Worm (Caenorhabditis elegans) whole organism, early embryonic: ENCODE data around the gene Y73F4A.1.

Experiments used
- B0310.2 ChIP-seq: sonication (generic microtip); optimal IDR thresholded peaks from 2 replicates; lab custom pipeline; 2016; ENCODE audit warnings: mild to moderate bottlenecking, missing genetic modification characterization, missing compliant biosample characterization
- aly-1 ChIP-seq: sonication (generic microtip); optimal IDR thresholded peaks from 2 replicates; lab custom pipeline; 2016; ENCODE audit warnings: missing genetic modification characterization, missing compliant biosample characterization
- ama-1 ChIP-seq: fragments of 150-350 bp; optimal IDR thresholded peaks from 2 replicates; lab custom pipeline; 2014
- ceh-13 ChIP-seq: fragments of 200-800 bp; sonication (Bioruptor generic); optimal IDR thresholded peaks from 2 replicates; lab custom pipeline; 2018; ENCODE audit warnings: mild to moderate bottlenecking, missing genetic modification characterization, missing compliant biosample characterization
- ceh-36 ChIP-seq: sonication (generic microtip); optimal IDR thresholded peaks from 2 replicates; lab custom pipeline; 2016; ENCODE audit warnings: missing genetic modification characterization, inconsistent platforms, missing compliant biosample characterization
- ets-7 ChIP-seq: sonication (generic microtip); optimal IDR thresholded peaks from 2 replicates; lab custom pipeline; 2016; ENCODE audit warnings: missing genotype, missing genetic modification characterization, missing compliant biosample characterization
- flt-1 ChIP-seq: fragments of 200-800 bp; sonication (Bioruptor generic); IDR thresholded peaks from 2 replicates; pipeline ENCODE4 v1.3.6; 2022; ENCODE audit warnings: missing genetic modification characterization, missing compliant biosample characterization
- hmg-4 ChIP-seq: fragments of 200-800 bp; sonication (Bioruptor generic); optimal IDR thresholded peaks from 2 replicates; lab custom pipeline; 2018; ENCODE audit warnings: mild to moderate bottlenecking, missing genetic modification characterization, missing compliant biosample characterization
- hnd-1 ChIP-seq: sonication (generic microtip); optimal IDR thresholded peaks from 2 replicates; lab custom pipeline; 2016; ENCODE audit warnings: missing genetic modification characterization, missing compliant biosample characterization
- scrt-1 ChIP-seq: fragments of 200-800 bp; sonication (Bioruptor generic); IDR thresholded peaks from 2 replicates; pipeline ENCODE4 v1.3.6; 2022; ENCODE audit warnings: missing genetic modification characterization, missing compliant biosample characterization
- sea-1 ChIP-seq: fragments of 200-800 bp; sonication (Bioruptor generic); conservative IDR thresholded peaks from 2 replicates; pipeline ENCODE4 v1.3.6; 2022; ENCODE audit warnings: missing genetic modification characterization, missing compliant biosample characterization
- tbx-37 ChIP-seq: fragments of 200-800 bp; sonication (Bioruptor generic); conservative IDR thresholded peaks from 2 replicates; pipeline ENCODE4 v1.3.6; 2022; ENCODE audit warnings: missing genetic modification reagents, missing genetic modification characterization, missing compliant biosample characterization
- tra-4 ChIP-seq: sonication (generic microtip); optimal IDR thresholded peaks from 2 replicates; lab custom pipeline; 2017; ENCODE audit warnings: missing genetic modification characterization, missing compliant biosample characterization

DNA sequence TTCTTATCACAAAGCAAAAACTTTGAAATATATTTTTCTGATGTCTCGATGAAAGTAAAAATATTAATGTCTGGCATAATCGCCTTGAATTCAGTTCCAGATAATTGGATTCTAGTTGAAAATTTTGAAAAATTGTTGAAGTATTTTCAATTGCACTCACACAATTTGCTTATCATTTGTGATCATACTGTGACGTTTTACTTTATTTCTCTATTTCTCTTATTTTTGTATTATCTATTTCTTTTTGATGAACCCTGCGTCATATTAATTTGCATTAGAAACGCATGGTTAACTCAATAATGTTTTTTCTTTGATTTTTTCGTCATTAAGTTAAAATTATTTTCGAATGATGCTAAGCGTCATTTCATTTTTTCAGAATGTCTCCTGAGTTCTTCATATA, 34.9 kb downstream of the Y73F4A.1 start, which contains the start of gene C53D6.11:
- no peak for TF ChIP-seq hmg-4 (GFP tag; lab: Kevin White, UChicago)
- no peak for TF ChIP-seq ama-1 (lab: Kevin White, UChicago)
- no peak for TF ChIP-seq ets-7 (tag; lab: Kevin White, UChicago)
- TF ChIP-seq tra-4 = no peak
- no peak for TF ChIP-seq hnd-1 (tag; lab: Kevin White, UChicago)
- no peak for TF ChIP-seq flt-1 (GFP tag; lab: Robert Waterston, UW)
- no peak for TF ChIP-seq B0310.2 (tag; lab: Kevin White, UChicago)
- TF ChIP-seq tbx-37 (GFP tag; lab: Robert Waterston, UW) = no peak
- TF ChIP-seq ceh-36 (tag; lab: Kevin White, UChicago) = no peak
- TF ChIP-seq sea-1 (GFP tag; lab: Robert Waterston, UW) = no peak
- no peak for TF ChIP-seq scrt-1 (GFP tag; lab: Robert Waterston, UW)
- no peak for TF ChIP-seq ceh-13 (GFP tag; lab: Kevin White, UChicago)
- no peak for TF ChIP-seq aly-1 (tag; lab: Kevin White, UChicago)
